Worm (Caenorhabditis elegans) whole organism, mixed stage, embryonic: ENCODE measurements around the gene R02F2.4.

Experiments used
- nhr-237 ChIP-seq: fragments of 150-350 bp; optimal IDR thresholded peaks from 2 replicates; lab custom pipeline; 2014; ENCODE audit warnings: missing biosample characterization, missing genetic modification characterization
- pha-4 ChIP-seq: fragments of 150-350 bp; optimal IDR thresholded peaks from 2 replicates; lab custom pipeline; 2018; ENCODE audit warnings: missing biosample characterization, missing genetic modification reagents, missing genetic modification characterization
- tbx-8 ChIP-seq: fragments of 200-800 bp; sonication (Bioruptor generic); optimal IDR thresholded peaks from 2 replicates; lab custom pipeline; 2018; ENCODE audit warnings: mild to moderate bottlenecking, missing genetic modification characterization, moderate library complexity, missing compliant biosample characterization
- unc-62 ChIP-seq: fragments of 150-350 bp; optimal IDR thresholded peaks from 2 replicates; lab custom pipeline; 2014; ENCODE audit warnings: missing biosample characterization, missing genetic modification reagents, missing genetic modification characterization

- TF ChIP-seq nhr-237 (tag; lab: Kevin White, UChicago) (no peak), tbx-8 (GFP tag; lab: Kevin White, UChicago) (no peak), unc-62 (GFP tag; lab: Kevin White, UChicago) (no peak), pha-4 (tag; lab: Kevin White, UChicago) (no peak)
Observed at ce11 chrIII:5505474-5506022, 21.5 kb downstream of the R02F2.4 start.
